Fruit fly (Drosophila melanogaster): ENCODE results near the gene CG6678.
A peak's percentile ranks its signal among the peaks of the same experiment; 100 is the strongest.

Gene CG6678

dm6 chr3R:21874982-21875466 lies 11.8 kb upstream of the CG6678 start, which contains the start of gene CG6656 (continued):
- TF ChIP-seq MBD-R2 (GFP tag; IDR thresholded peaks at IDR 0.05), result peak; percentile 35; the same call in 1 of the 2 replicates
- no peak for TF ChIP-seq CG13894 (tag; optimal IDR thresholded peaks at IDR 0.05)
- no peak for TF ChIP-seq Ada2b (GFP tag; IDR thresholded peaks at IDR 0.05)
- TF ChIP-seq trem (tag; optimal IDR thresholded peaks at IDR 0.05), result no peak
- no peak for TF ChIP-seq stc (GFP tag; IDR thresholded peaks at IDR 0.05)
- no peak for TF ChIP-seq CG10462 (GFP tag; optimal IDR thresholded peaks at IDR 0.05)
- no peak for TF ChIP-seq CG12391 (tag; optimal IDR thresholded peaks at IDR 0.05)
- TF ChIP-seq CG34376 (GFP tag; optimal IDR thresholded peaks at IDR 0.05), result peak; percentile 10
- no peak for TF ChIP-seq fu2 (GFP tag; optimal IDR thresholded peaks at IDR 0.05)
- TF ChIP-seq twi (tag; optimal IDR thresholded peaks at IDR 0.05), result no peak
- peak; percentile 49 for TF ChIP-seq Rfx (GFP tag; IDR thresholded peaks at IDR 0.05)
- no peak for TF ChIP-seq Oli (tag; optimal IDR thresholded peaks at IDR 0.05)
- TF ChIP-seq CG33213 (GFP tag; optimal IDR thresholded peaks at IDR 0.05), result no peak
- TF ChIP-seq lilli (GFP tag; optimal IDR thresholded peaks at IDR 0.05), result no peak
- no peak for TF ChIP-seq CG7987 (GFP tag; optimal IDR thresholded peaks at IDR 0.05)
- TF ChIP-seq CG14965 (GFP tag; optimal IDR thresholded peaks at IDR 0.05; ENCODE audit: borderline replicate concordance), result no peak
- peak; percentile 32; the same call in 1 of the 3 replicates for TF ChIP-seq Dbx (GFP tag; IDR thresholded peaks at IDR 0.05)
- no peak for TF ChIP-seq tin (GFP tag; optimal IDR thresholded peaks at IDR 0.05)
- TF ChIP-seq dimm (GFP tag; IDR thresholded peaks at IDR 0.05), result no peak
- no peak for TF ChIP-seq tap (tag; optimal IDR thresholded peaks at IDR 0.05)
- TF ChIP-seq CG3838 (GFP tag; optimal IDR thresholded peaks at IDR 0.05), result no peak
- no peak for TF ChIP-seq Asciz (GFP tag; optimal IDR thresholded peaks at IDR 0.05)
- no peak for TF ChIP-seq odd (GFP tag; optimal IDR thresholded peaks at IDR 0.05)
- TF ChIP-seq E2f1 (GFP tag; IDR thresholded peaks at IDR 0.05), result no peak
- TF ChIP-seq Side (GFP tag; optimal IDR thresholded peaks at IDR 0.05), result no peak
- no peak for TF ChIP-seq fd96Cb (tag; optimal IDR thresholded peaks at IDR 0.05)
- TF ChIP-seq CG17802 (tag; optimal IDR thresholded peaks at IDR 0.05), result no peak
- peak; percentile 42; the same call in 1 of the 2 replicates for TF ChIP-seq Scr (GFP tag; IDR thresholded peaks at IDR 0.05; ENCODE audit: partially characterized antibody)
- TF ChIP-seq Trl (optimal IDR thresholded peaks at IDR 0.05), result peak; percentile 61 to 85
- TF ChIP-seq Trl (GFP tag; optimal IDR thresholded peaks at IDR 0.05), result no peak
- peak; percentile 2 for TF ChIP-seq CG16863 (GFP tag; optimal IDR thresholded peaks at IDR 0.05)
- no peak for TF ChIP-seq Abd-B (GFP tag; optimal IDR thresholded peaks at IDR 0.05)
- TF ChIP-seq abd-A (tag; optimal IDR thresholded peaks at IDR 0.05), result no peak
- TF ChIP-seq cas (GFP tag; IDR thresholded peaks at IDR 0.05), result no peak
- no peak for TF ChIP-seq CG17612 (GFP tag; IDR thresholded peaks at IDR 0.05)
- no peak; the same call in 2 of the 3 replicates for TF ChIP-seq CG6175 (GFP tag; IDR thresholded peaks at IDR 0.05)
- peak; percentile 16 for TF ChIP-seq CG10209 (GFP tag; optimal IDR thresholded peaks at IDR 0.05)
- TF ChIP-seq Eip74EF (GFP tag; optimal IDR thresholded peaks at IDR 0.05), result peak in 1 of 2 experiments; percentile 27
- no peak for TF ChIP-seq CG6689 (GFP tag; IDR thresholded peaks at IDR 0.05)
- TF ChIP-seq CG7745 (tag; optimal IDR thresholded peaks at IDR 0.05), result peak; percentile 67
- no peak for TF ChIP-seq CG14667 (GFP tag; IDR thresholded peaks at IDR 0.05)
- no peak for TF ChIP-seq CG8388 (GFP tag; optimal IDR thresholded peaks at IDR 0.05)
- no peak for TF ChIP-seq CG11093 (GFP tag; IDR thresholded peaks at IDR 0.05)
- TF ChIP-seq MESR4 (GFP tag; optimal IDR thresholded peaks at IDR 0.05), result no peak
- TF ChIP-seq Usf (GFP tag; optimal IDR thresholded peaks at IDR 0.05), result no peak
- TF ChIP-seq Dfd (GFP tag; optimal IDR thresholded peaks at IDR 0.05), result no peak
- TF ChIP-seq h (optimal IDR thresholded peaks at IDR 0.05), result no peak
- 0 out of 2 replicates have a peak, but pooled peaks have one; percentile 36 for TF ChIP-seq sna (GFP tag; IDR thresholded peaks at IDR 0.05; ENCODE audit: partially characterized antibody)
- no peak for TF ChIP-seq en (GFP tag; optimal IDR thresholded peaks at IDR 0.05)
- TF ChIP-seq CG3995 (GFP tag; optimal IDR thresholded peaks at IDR 0.05), result no peak
- TF ChIP-seq CG15073 (GFP tag; optimal IDR thresholded peaks at IDR 0.05), result no peak
- no peak for TF ChIP-seq CG6654 (GFP tag; optimal IDR thresholded peaks at IDR 0.05)
